Worm (Caenorhabditis elegans): ENCODE measurements around the gene col-106.

DNA sequence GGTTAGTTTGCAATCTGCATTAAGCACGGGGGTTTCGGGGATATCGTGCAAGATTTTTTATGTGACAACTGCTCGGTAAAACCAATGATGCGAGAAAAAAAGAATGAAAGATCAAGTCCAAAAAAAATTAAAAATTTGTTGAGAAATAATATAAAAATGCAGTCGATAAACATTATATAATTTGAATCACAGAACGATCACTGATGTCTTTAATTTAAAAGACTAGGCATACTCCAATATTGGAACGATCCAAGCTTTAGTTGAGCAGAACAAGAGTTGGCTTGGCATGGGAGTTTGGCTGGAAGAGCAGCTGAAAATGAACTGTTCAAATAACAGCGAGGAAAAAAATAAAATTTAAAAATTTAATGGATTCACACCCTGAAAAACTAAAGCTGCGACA lies 33.3 kb downstream of the col-106 start, which contains the start of gene clec-171:
- TF ChIP-seq W03F9.2 (tag; optimal IDR thresholded peaks at IDR 0.05) (no peak), dao-5 (tag; optimal IDR thresholded peaks at IDR 0.05) (no peak), him-1 (tag; optimal IDR thresholded peaks at IDR 0.05) (no peak)

All from whole organism, L4/young adult.